Fruit fly (Drosophila melanogaster) whole organism, prepupa: ENCODE results near the gene CG43245.

Experiments
- Blimp-1 ChIP-seq: fragments of 200-800 bp; sonication (Bioruptor generic); optimal IDR thresholded peaks from 3 replicates; lab custom pipeline; 2017; ENCODE audit warnings: missing biosample characterization, missing genetic modification characterization, mild to moderate bottlenecking, moderate library complexity, missing genetic modification reagents
- CG10631 ChIP-seq: fragments of 200-800 bp; sonication (Bioruptor generic); optimal IDR thresholded peaks from 2 replicates; lab custom pipeline; 2016; ENCODE audit warnings: missing biosample characterization, missing genetic modification characterization
- CG10669 ChIP-seq: fragments of 200-800 bp; sonication (Bioruptor generic); optimal IDR thresholded peaks from 3 replicates; lab custom pipeline; 2018; ENCODE audit warnings: missing biosample characterization, mild to moderate bottlenecking, missing genetic modification characterization, moderate library complexity
- CG11762 ChIP-seq: fragments of 200-800 bp; sonication (Bioruptor generic); optimal IDR thresholded peaks from 3 replicates; lab custom pipeline; 2016; ENCODE audit warnings: missing biosample characterization, missing genetic modification characterization; ENCODE audit not compliant: insufficient read depth
- CG11902 ChIP-seq: fragments of 200-800 bp; sonication (Bioruptor generic); optimal IDR thresholded peaks from 3 replicates; lab custom pipeline; 2016; ENCODE audit warnings: missing biosample characterization, missing genetic modification characterization
- CG15336 ChIP-seq: fragments of 200-800 bp; sonication (Bioruptor generic); IDR thresholded peaks from 2 replicates; pipeline ENCODE4 v1.3.6; 2022; ENCODE audit warnings: missing biosample characterization, missing genetic modification characterization
- CG1621 ChIP-seq: fragments of 200-800 bp; sonication (Bioruptor generic); optimal IDR thresholded peaks from 3 replicates; lab custom pipeline; 2018; ENCODE audit warnings: missing biosample characterization, mild to moderate bottlenecking, missing genetic modification characterization
- CG3032 ChIP-seq: fragments of 200-800 bp; optimal IDR thresholded peaks from 2 replicates; lab custom pipeline; 2019; ENCODE audit warnings: missing biosample characterization, mild to moderate bottlenecking, missing genetic modification characterization, moderate library complexity
- CG31627 ChIP-seq: fragments of 200-800 bp; sonication (Bioruptor generic); optimal IDR thresholded peaks from 3 replicates; lab custom pipeline; 2016; ENCODE audit warnings: missing biosample characterization, missing genetic modification characterization
- CG32006 ChIP-seq: fragments of 200-800 bp; sonication (Bioruptor generic); optimal IDR thresholded peaks from 3 replicates; lab custom pipeline; 2017; ENCODE audit warnings: missing biosample characterization, mild to moderate bottlenecking, missing genetic modification characterization
- CG34406 ChIP-seq: fragments of 200-800 bp; sonication (Bioruptor generic); optimal IDR thresholded peaks from 3 replicates; lab custom pipeline; 2016; ENCODE audit warnings: missing biosample characterization, missing genetic modification characterization
- CG3919 ChIP-seq: fragments of 200-800 bp; sonication (Bioruptor generic); optimal IDR thresholded peaks from 3 replicates; lab custom pipeline; 2016; ENCODE audit warnings: missing biosample characterization, missing genetic modification characterization
- CG4318 ChIP-seq: fragments of 200-800 bp; sonication (Bioruptor generic); optimal IDR thresholded peaks from 3 replicates; lab custom pipeline; 2017; ENCODE audit warnings: missing biosample characterization, mild to moderate bottlenecking, missing genetic modification characterization
- CG6163 ChIP-seq: fragments of 200-800 bp; sonication (Bioruptor generic); IDR thresholded peaks from 3 replicates; pipeline ENCODE4 v1.3.6; 2022; ENCODE audit warnings: missing biosample characterization, missing genetic modification characterization
- CG6276 ChIP-seq: fragments of 200-800 bp; sonication (Bioruptor generic); optimal IDR thresholded peaks from 2 replicates; lab custom pipeline; 2017; ENCODE audit warnings: missing biosample characterization, mild to moderate bottlenecking, missing genetic modification characterization
- CG6792 ChIP-seq: fragments of 200-800 bp; sonication (Bioruptor generic); optimal IDR thresholded peaks from 3 replicates; lab custom pipeline; 2016; ENCODE audit warnings: missing biosample characterization, missing genetic modification characterization
- CG6808 ChIP-seq: fragments of 200-800 bp; sonication (Bioruptor generic); optimal IDR thresholded peaks from 3 replicates; lab custom pipeline; 2017; ENCODE audit warnings: missing biosample characterization, missing genetic modification characterization, mild to moderate bottlenecking, moderate library complexity, missing genetic modification reagents
- CG6854 ChIP-seq: fragments of 200-800 bp; sonication (Bioruptor generic); optimal IDR thresholded peaks from 2 replicates; lab custom pipeline; 2017; ENCODE audit warnings: missing biosample characterization, mild to moderate bottlenecking, missing genetic modification characterization
- CG7368 ChIP-seq: fragments of 200-800 bp; sonication (Bioruptor generic); optimal IDR thresholded peaks from 3 replicates; lab custom pipeline; 2016; ENCODE audit warnings: missing biosample characterization, missing genetic modification characterization
- CG8119 ChIP-seq: fragments of 200-800 bp; sonication (Bioruptor generic); IDR thresholded peaks from 3 replicates; pipeline ENCODE4 v1.3.6; 2022; ENCODE audit warnings: missing biosample characterization, missing genetic modification characterization
- CG8319 ChIP-seq: fragments of 200-800 bp; sonication (Bioruptor generic); optimal IDR thresholded peaks from 3 replicates; lab custom pipeline; 2016; ENCODE audit warnings: missing biosample characterization, missing genetic modification characterization
- CG9139 ChIP-seq: fragments of 200-800 bp; sonication (Bioruptor generic); optimal IDR thresholded peaks from 3 replicates; lab custom pipeline; 2017; ENCODE audit warnings: missing biosample characterization, mild to moderate bottlenecking, missing genetic modification characterization
- Eip78C ChIP-seq: fragments of 200-800 bp; sonication (Bioruptor generic); peaks from one replicate; lab custom pipeline; 2016; ENCODE audit warnings: missing biosample characterization, missing genetic modification characterization
- Eip93F ChIP-seq: fragments of 200-800 bp; sonication (Bioruptor generic); optimal IDR thresholded peaks from 2 replicates; lab custom pipeline; 2016; ENCODE audit warnings: missing biosample characterization, mild to moderate bottlenecking, missing genetic modification characterization
- Ets21C ChIP-seq: fragments of 200-800 bp; sonication (Bioruptor generic); optimal IDR thresholded peaks from 3 replicates; lab custom pipeline; 2016; ENCODE audit warnings: missing biosample characterization, missing genetic modification characterization
- Gug ChIP-seq: fragments of 200-800 bp; sonication (Bioruptor generic); IDR thresholded peaks from 2 replicates; pipeline ENCODE4 v1.3.6; 2022; ENCODE audit warnings: missing biosample characterization, missing genetic modification characterization
- Hr38 ChIP-seq: sonication (Bioruptor generic); optimal IDR thresholded peaks from 2 replicates; lab custom pipeline; 2016; ENCODE audit warnings: missing biosample characterization, missing genetic modification characterization
- Hr4 ChIP-seq: fragments of 200-800 bp; sonication (Bioruptor generic); optimal IDR thresholded peaks from 3 replicates; lab custom pipeline; 2016; ENCODE audit warnings: missing biosample characterization, missing genetic modification characterization
- Lpt ChIP-seq: fragments of 200-800 bp; sonication (Bioruptor generic); optimal IDR thresholded peaks from 3 replicates; lab custom pipeline; 2016; ENCODE audit warnings: missing biosample characterization, missing genetic modification characterization
- Met ChIP-seq: fragments of 200-800 bp; sonication (Bioruptor generic); optimal IDR thresholded peaks from 3 replicates; lab custom pipeline; 2016; ENCODE audit warnings: missing biosample characterization, missing genetic modification characterization
- Sox102F ChIP-seq: fragments of 200-800 bp; sonication (Bioruptor generic); optimal IDR thresholded peaks from 2 replicates; lab custom pipeline; 2016; ENCODE audit warnings: missing biosample characterization, mild to moderate bottlenecking, missing genetic modification characterization
- Sox14 ChIP-seq: fragments of 200-800 bp; sonication (Bioruptor generic); optimal IDR thresholded peaks from 3 replicates; lab custom pipeline; 2016; ENCODE audit warnings: missing biosample characterization, missing genetic modification characterization
- acj6 ChIP-seq: fragments of 200-800 bp; sonication (Bioruptor generic); optimal IDR thresholded peaks from 3 replicates; lab custom pipeline; 2016; ENCODE audit warnings: missing biosample characterization, missing genetic modification characterization
- cyc ChIP-seq: fragments of 200-800 bp; sonication (Bioruptor generic); optimal IDR thresholded peaks from 3 replicates; lab custom pipeline; 2016; ENCODE audit warnings: missing biosample characterization, missing genetic modification characterization
- dac ChIP-seq: fragments of 200-800 bp; sonication (Bioruptor generic); optimal IDR thresholded peaks from 2 replicates; lab custom pipeline; 2017; ENCODE audit warnings: missing biosample characterization, mild to moderate bottlenecking, missing genetic modification characterization
- dsx ChIP-seq: fragments of 200-800 bp; optimal IDR thresholded peaks from 3 replicates; lab custom pipeline; 2019; ENCODE audit warnings: missing biosample characterization, mild to moderate bottlenecking, missing genetic modification characterization, moderate library complexity; ENCODE audit not compliant: poor library complexity, severe bottlenecking
- eg ChIP-seq: fragments of 200-800 bp; sonication (Bioruptor generic); IDR thresholded peaks from 3 replicates; pipeline ENCODE4 v1.3.6; 2022; ENCODE audit warnings: missing biosample characterization, missing genetic modification characterization
- esn ChIP-seq: fragments of 200-800 bp; sonication (Bioruptor generic); optimal IDR thresholded peaks from 2 replicates; lab custom pipeline; 2016; ENCODE audit warnings: missing biosample characterization, mild to moderate bottlenecking, missing genetic modification characterization, moderate library complexity
- fd85E ChIP-seq: fragments of 200-800 bp; sonication (Bioruptor generic); optimal IDR thresholded peaks from 3 replicates; lab custom pipeline; 2016; ENCODE audit warnings: missing biosample characterization, missing genetic modification characterization
- fkh ChIP-seq: fragments of 200-800 bp; sonication (Bioruptor generic); optimal IDR thresholded peaks from 3 replicates; lab custom pipeline; 2017; ENCODE audit warnings: missing biosample characterization, mild to moderate bottlenecking, missing genetic modification characterization, moderate library complexity
- lz ChIP-seq: fragments of 200-800 bp; sonication (Bioruptor generic); optimal IDR thresholded peaks from 3 replicates; lab custom pipeline; 2016; ENCODE audit warnings: missing biosample characterization, missing genetic modification characterization
- pdm3 ChIP-seq: fragments of 200-800 bp; sonication (Bioruptor generic); optimal IDR thresholded peaks from 3 replicates; lab custom pipeline; 2016; ENCODE audit warnings: missing biosample characterization, missing genetic modification characterization
- salr ChIP-seq, 2 experiments: fragments of 200-800 bp; sonication (Bioruptor generic); optimal IDR thresholded peaks; 3 replicates each; lab custom pipeline; 2016 to 2018; ENCODE audit warnings: missing biosample characterization in 2 of 2, missing genetic modification characterization in 2 of 2, mild to moderate bottlenecking in 1 of 2
- spab ChIP-seq: fragments of 200-800 bp; sonication (Bioruptor generic); optimal IDR thresholded peaks from 2 replicates; lab custom pipeline; 2017; ENCODE audit warnings: missing biosample characterization, mild to moderate bottlenecking, missing genetic modification characterization, missing genetic modification reagents
- ss ChIP-seq, 2 experiments: fragments of 200-800 bp; sonication (Bioruptor generic); optimal IDR thresholded peaks; 2 replicates in 1 of 2; 3 replicates in 1 of 2; lab custom pipeline; 2017 to 2018; ENCODE audit warnings: mild to moderate bottlenecking in 2 of 2, missing biosample characterization in 2 of 2, missing genetic modification characterization in 2 of 2, moderate library complexity in 1 of 2
- svp ChIP-seq: fragments of 200-800 bp; sonication (Bioruptor generic); peaks from one replicate; lab custom pipeline; 2016; ENCODE audit warnings: missing biosample characterization, missing genetic modification characterization
- vri ChIP-seq: fragments of 200-800 bp; sonication (Bioruptor generic); optimal IDR thresholded peaks from 3 replicates; lab custom pipeline; 2016; ENCODE audit warnings: missing biosample characterization, mild to moderate bottlenecking, missing genetic modification characterization

The CG43245 gene

DNA sequence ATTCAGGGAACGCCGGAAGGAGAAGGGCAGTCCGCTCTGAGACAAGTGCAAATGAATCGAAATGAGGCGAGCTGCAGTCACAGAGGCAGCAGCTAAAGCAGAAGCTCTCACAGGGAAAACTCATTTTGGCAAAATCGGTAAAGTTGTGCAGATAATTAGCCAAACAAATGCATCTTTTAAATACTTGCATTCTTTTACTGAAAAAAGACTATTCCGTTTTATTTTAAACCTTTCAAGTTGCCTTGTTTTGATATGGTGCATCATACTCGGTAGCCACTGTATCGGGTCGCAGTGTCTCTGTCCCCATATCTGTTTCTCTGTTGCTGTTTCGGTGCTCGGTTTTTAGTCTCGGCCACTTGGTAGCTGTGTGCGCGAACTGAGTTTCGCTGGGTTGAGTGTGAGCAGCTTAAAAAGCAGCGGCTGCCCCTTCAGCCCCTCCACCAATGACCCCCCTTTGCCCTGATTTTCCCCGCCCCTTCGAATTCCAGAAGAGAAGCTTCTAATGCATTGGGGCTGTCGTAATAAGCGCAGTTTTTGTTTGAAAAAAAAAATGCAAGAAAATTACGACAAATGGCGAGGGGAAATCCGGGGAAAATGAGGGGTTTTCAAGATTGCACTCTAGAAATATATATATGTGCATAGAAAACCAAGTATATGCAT lies 4.8 kb downstream of the CG43245 start (continued):
- peak; percentile 100 for TF ChIP-seq CG3919 (GFP tag; lab: Kevin White, UChicago)
- TF ChIP-seq fd85E, result peak; percentile 98
- peak; percentile 100 for TF ChIP-seq CG7368
- TF ChIP-seq Hr38 (GFP tag; lab: Kevin White, UChicago), result peak; percentile 89
- TF ChIP-seq CG31627 (GFP tag; lab: Kevin White, UChicago), result peak; percentile 100
- TF ChIP-seq ss (GFP tag; optimal IDR thresholded peaks at IDR 0.05; lab: Kevin White, UChicago), result peak; percentile 99
- peak; percentile 100 for TF ChIP-seq CG10631
- TF ChIP-seq Blimp-1 (GFP tag; lab: Kevin White, UChicago), result peak; percentile 96
- TF ChIP-seq eg (GFP tag; lab: Robert Waterston, UW), result peak; percentile 99

dm6 chr3L:10777493-10777897 lies 5.8 kb downstream of the CG43245 start:
- TF ChIP-seq cyc (GFP tag; lab: Kevin White, UChicago) (peak; percentile 69), CG6854 (GFP tag; lab: Kevin White, UChicago) (no peak), CG34406 (GFP tag; lab: Kevin White, UChicago) (peak; percentile 78), dac (GFP tag; lab: Kevin White, UChicago) (no peak), Sox14 (GFP tag; lab: Kevin White, UChicago) (peak; percentile 68), Gug (GFP tag; lab: Robert Waterston, UW) (peak; percentile 12; the same call in 1 of the 2 replicates), CG4318 (GFP tag; lab: Kevin White, UChicago) (peak; percentile 55), CG31627 (GFP tag; lab: Kevin White, UChicago) (peak; percentile 68), Blimp-1 (GFP tag; lab: Kevin White, UChicago) (peak; percentile 72), Lpt (peak; percentile 58), acj6 (GFP tag; lab: Kevin White, UChicago) (peak; percentile 77), CG7368 (peak; percentile 17), CG10631 (peak; percentile 80), Sox102F (peak; percentile 49), Ets21C (peak; percentile 30), eg (GFP tag; lab: Robert Waterston, UW) (0 out of 3 replicates have a peak, but pooled peaks have one; percentile 6), Eip93F (no peak), svp (GFP tag; lab: Kevin White, UChicago) (peak; percentile 93), CG9139 (GFP tag; lab: Kevin White, UChicago) (peak; percentile 49), esn (GFP tag; lab: Kevin White, UChicago) (peak; percentile 89), Eip78C (GFP tag; lab: Kevin White, UChicago) (peak; percentile 94), CG3032 (tag; lab: Kevin White, UChicago) (peak; percentile 78), Met (GFP tag; lab: Kevin White, UChicago) (peak; percentile 79), CG32006 (GFP tag; lab: Kevin White, UChicago) (peak; percentile 84), CG11902 (GFP tag; lab: Kevin White, UChicago) (peak; percentile 31), CG11762 (peak; percentile 53), fkh (GFP tag; lab: Kevin White, UChicago) (no peak), CG8119 (GFP tag; lab: Robert Waterston, UW) (peak; percentile 81), fd85E (no peak), salr (GFP tag; optimal IDR thresholded peaks at IDR 0.05; lab: Kevin White, UChicago) (peak in 1 of 2 experiments; percentile 88), CG10669 (GFP tag; lab: Kevin White, UChicago) (peak; percentile 47), spab (peak; percentile 61), pdm3 (GFP tag; lab: Kevin White, UChicago) (peak; percentile 67), CG15336 (GFP tag; lab: Robert Waterston, UW) (peak; percentile 79), CG6792 (GFP tag; lab: Kevin White, UChicago) (peak; percentile 60), Hr4 (GFP tag; lab: Kevin White, UChicago) (peak; percentile 62), CG6276 (peak; percentile 73), CG6163 (GFP tag; lab: Robert Waterston, UW) (0 out of 3 replicates have a peak, but pooled peaks have one; percentile 43), CG3919 (GFP tag; lab: Kevin White, UChicago) (peak; percentile 82), CG1621 (no peak), dsx (GFP tag; lab: Kevin White, UChicago) (peak; percentile 48), vri (GFP tag; lab: Kevin White, UChicago) (no peak), CG6808 (GFP tag; lab: Kevin White, UChicago) (peak; percentile 80), lz (GFP tag; lab: Kevin White, UChicago) (peak; percentile 74), CG8319 (GFP tag; lab: Kevin White, UChicago) (peak; percentile 17)
